Fruit fly (Drosophila melanogaster) whole organism, prepupa: ENCODE measurements around the gene CG6345.

Source experiments
- Blimp-1 ChIP-seq: fragments of 200-800 bp; sonication (Bioruptor generic); optimal IDR thresholded peaks from 3 replicates; lab custom pipeline; 2017; ENCODE audit warnings: missing biosample characterization, missing genetic modification characterization, mild to moderate bottlenecking, moderate library complexity, missing genetic modification reagents
- CG11902 ChIP-seq: fragments of 200-800 bp; sonication (Bioruptor generic); optimal IDR thresholded peaks from 3 replicates; lab custom pipeline; 2016; ENCODE audit warnings: missing biosample characterization, missing genetic modification characterization
- CG15336 ChIP-seq: fragments of 200-800 bp; sonication (Bioruptor generic); IDR thresholded peaks from 2 replicates; pipeline ENCODE4 v1.3.6; 2022; ENCODE audit warnings: missing biosample characterization, missing genetic modification characterization
- CG16779 ChIP-seq: fragments of 200-800 bp; sonication (Bioruptor generic); optimal IDR thresholded peaks from 3 replicates; lab custom pipeline; 2017; ENCODE audit warnings: missing biosample characterization, mild to moderate bottlenecking, missing genetic modification characterization
- CG3032 ChIP-seq: fragments of 200-800 bp; optimal IDR thresholded peaks from 2 replicates; lab custom pipeline; 2019; ENCODE audit warnings: missing biosample characterization, mild to moderate bottlenecking, missing genetic modification characterization, moderate library complexity
- CG31627 ChIP-seq: fragments of 200-800 bp; sonication (Bioruptor generic); optimal IDR thresholded peaks from 3 replicates; lab custom pipeline; 2016; ENCODE audit warnings: missing biosample characterization, missing genetic modification characterization
- CG32006 ChIP-seq: fragments of 200-800 bp; sonication (Bioruptor generic); optimal IDR thresholded peaks from 3 replicates; lab custom pipeline; 2017; ENCODE audit warnings: missing biosample characterization, mild to moderate bottlenecking, missing genetic modification characterization
- CG34406 ChIP-seq: fragments of 200-800 bp; sonication (Bioruptor generic); optimal IDR thresholded peaks from 3 replicates; lab custom pipeline; 2016; ENCODE audit warnings: missing biosample characterization, missing genetic modification characterization
- CG4318 ChIP-seq: fragments of 200-800 bp; sonication (Bioruptor generic); optimal IDR thresholded peaks from 3 replicates; lab custom pipeline; 2017; ENCODE audit warnings: missing biosample characterization, mild to moderate bottlenecking, missing genetic modification characterization
- CG6163 ChIP-seq: fragments of 200-800 bp; sonication (Bioruptor generic); IDR thresholded peaks from 3 replicates; pipeline ENCODE4 v1.3.6; 2022; ENCODE audit warnings: missing biosample characterization, missing genetic modification characterization
- CG6276 ChIP-seq: fragments of 200-800 bp; sonication (Bioruptor generic); optimal IDR thresholded peaks from 2 replicates; lab custom pipeline; 2017; ENCODE audit warnings: missing biosample characterization, mild to moderate bottlenecking, missing genetic modification characterization
- CG6808 ChIP-seq: fragments of 200-800 bp; sonication (Bioruptor generic); optimal IDR thresholded peaks from 3 replicates; lab custom pipeline; 2017; ENCODE audit warnings: missing biosample characterization, missing genetic modification characterization, mild to moderate bottlenecking, moderate library complexity, missing genetic modification reagents
- CG8319 ChIP-seq: fragments of 200-800 bp; sonication (Bioruptor generic); optimal IDR thresholded peaks from 3 replicates; lab custom pipeline; 2016; ENCODE audit warnings: missing biosample characterization, missing genetic modification characterization
- CG8632 ChIP-seq: fragments of 200-800 bp; sonication (Bioruptor generic); optimal IDR thresholded peaks from 3 replicates; lab custom pipeline; 2016; ENCODE audit warnings: missing biosample characterization, missing genetic modification characterization
- Eip78C ChIP-seq: fragments of 200-800 bp; sonication (Bioruptor generic); peaks from one replicate; lab custom pipeline; 2016; ENCODE audit warnings: missing biosample characterization, missing genetic modification characterization
- Eip93F ChIP-seq: fragments of 200-800 bp; sonication (Bioruptor generic); optimal IDR thresholded peaks from 2 replicates; lab custom pipeline; 2016; ENCODE audit warnings: missing biosample characterization, mild to moderate bottlenecking, missing genetic modification characterization
- Ets21C ChIP-seq: fragments of 200-800 bp; sonication (Bioruptor generic); optimal IDR thresholded peaks from 3 replicates; lab custom pipeline; 2016; ENCODE audit warnings: missing biosample characterization, missing genetic modification characterization
- Ets96B ChIP-seq: fragments of 200-800 bp; optimal IDR thresholded peaks from 2 replicates; lab custom pipeline; 2019; ENCODE audit warnings: missing biosample characterization, mild to moderate bottlenecking, missing genetic modification characterization, moderate library complexity
- Gug ChIP-seq: fragments of 200-800 bp; sonication (Bioruptor generic); IDR thresholded peaks from 2 replicates; pipeline ENCODE4 v1.3.6; 2022; ENCODE audit warnings: missing biosample characterization, missing genetic modification characterization
- Met ChIP-seq: fragments of 200-800 bp; sonication (Bioruptor generic); optimal IDR thresholded peaks from 3 replicates; lab custom pipeline; 2016; ENCODE audit warnings: missing biosample characterization, missing genetic modification characterization
- OdsH ChIP-seq: fragments of 200-800 bp; sonication (Bioruptor generic); optimal IDR thresholded peaks from 3 replicates; lab custom pipeline; 2016; ENCODE audit warnings: missing biosample characterization, missing genetic modification characterization
- Smox ChIP-seq: fragments of 200-800 bp; sonication (Bioruptor generic); optimal IDR thresholded peaks from 3 replicates; lab custom pipeline; 2016; ENCODE audit warnings: missing biosample characterization, missing genetic modification characterization
- Sox14 ChIP-seq: fragments of 200-800 bp; sonication (Bioruptor generic); optimal IDR thresholded peaks from 3 replicates; lab custom pipeline; 2016; ENCODE audit warnings: missing biosample characterization, missing genetic modification characterization
- achi ChIP-seq: fragments of 200-800 bp; sonication (Bioruptor generic); optimal IDR thresholded peaks from 3 replicates; lab custom pipeline; 2016; ENCODE audit warnings: missing biosample characterization, missing genetic modification characterization
- acj6 ChIP-seq: fragments of 200-800 bp; sonication (Bioruptor generic); optimal IDR thresholded peaks from 3 replicates; lab custom pipeline; 2016; ENCODE audit warnings: missing biosample characterization, missing genetic modification characterization
- cyc ChIP-seq: fragments of 200-800 bp; sonication (Bioruptor generic); optimal IDR thresholded peaks from 3 replicates; lab custom pipeline; 2016; ENCODE audit warnings: missing biosample characterization, missing genetic modification characterization
- dac ChIP-seq: fragments of 200-800 bp; sonication (Bioruptor generic); optimal IDR thresholded peaks from 2 replicates; lab custom pipeline; 2017; ENCODE audit warnings: missing biosample characterization, mild to moderate bottlenecking, missing genetic modification characterization
- dsx ChIP-seq: fragments of 200-800 bp; optimal IDR thresholded peaks from 3 replicates; lab custom pipeline; 2019; ENCODE audit warnings: missing biosample characterization, mild to moderate bottlenecking, missing genetic modification characterization, moderate library complexity; ENCODE audit not compliant: poor library complexity, severe bottlenecking
- eg ChIP-seq: fragments of 200-800 bp; sonication (Bioruptor generic); IDR thresholded peaks from 3 replicates; pipeline ENCODE4 v1.3.6; 2022; ENCODE audit warnings: missing biosample characterization, missing genetic modification characterization
- pdm3 ChIP-seq: fragments of 200-800 bp; sonication (Bioruptor generic); optimal IDR thresholded peaks from 3 replicates; lab custom pipeline; 2016; ENCODE audit warnings: missing biosample characterization, missing genetic modification characterization
- salr ChIP-seq, 2 experiments: fragments of 200-800 bp; sonication (Bioruptor generic); optimal IDR thresholded peaks; 3 replicates each; lab custom pipeline; 2016 to 2018; ENCODE audit warnings: missing biosample characterization in 2 of 2, missing genetic modification characterization in 2 of 2, mild to moderate bottlenecking in 1 of 2
- ss ChIP-seq, 2 experiments: fragments of 200-800 bp; sonication (Bioruptor generic); optimal IDR thresholded peaks; 2 replicates in 1 of 2; 3 replicates in 1 of 2; lab custom pipeline; 2017 to 2018; ENCODE audit warnings: mild to moderate bottlenecking in 2 of 2, missing biosample characterization in 2 of 2, missing genetic modification characterization in 2 of 2, moderate library complexity in 1 of 2
- svp ChIP-seq: fragments of 200-800 bp; sonication (Bioruptor generic); peaks from one replicate; lab custom pipeline; 2016; ENCODE audit warnings: missing biosample characterization, missing genetic modification characterization
- topi ChIP-seq: fragments of 200-800 bp; sonication (Bioruptor generic); optimal IDR thresholded peaks from 3 replicates; lab custom pipeline; 2016; ENCODE audit warnings: missing biosample characterization, missing genetic modification characterization
- vri ChIP-seq: fragments of 200-800 bp; sonication (Bioruptor generic); optimal IDR thresholded peaks from 3 replicates; lab custom pipeline; 2016; ENCODE audit warnings: missing biosample characterization, mild to moderate bottlenecking, missing genetic modification characterization

CG6345 gene

DNA sequence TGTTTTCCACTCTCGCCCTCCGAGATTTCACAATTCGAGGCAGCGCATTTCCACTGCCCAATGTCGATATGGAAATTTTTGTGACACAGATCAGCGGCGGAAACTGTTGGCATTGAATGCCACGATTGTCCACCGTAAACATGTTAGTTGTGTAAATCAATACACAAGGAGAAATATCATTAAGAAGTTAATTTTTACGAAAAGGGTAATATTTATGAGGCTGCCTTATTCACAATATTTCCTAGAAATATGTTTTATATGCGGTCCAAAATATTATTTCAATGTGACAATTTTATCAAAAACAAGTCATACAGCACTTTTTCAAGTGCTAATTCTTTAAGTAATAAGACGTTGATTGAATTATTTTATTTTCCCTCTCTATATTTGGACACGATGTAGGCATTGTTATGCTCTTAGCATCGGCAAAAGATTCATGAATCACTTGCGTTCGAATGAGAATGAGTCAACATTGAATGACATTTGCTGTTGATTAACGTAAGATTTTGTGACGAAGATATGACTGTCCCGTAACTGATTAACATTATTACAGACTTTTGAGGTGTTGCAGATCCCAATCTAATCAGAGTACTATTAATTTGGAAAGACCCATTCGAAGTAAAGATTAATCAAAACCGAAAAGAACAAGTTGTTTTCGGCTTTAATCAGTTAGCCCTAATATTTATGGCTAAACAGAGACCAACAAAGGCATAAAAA, 22.0 kb downstream of the CG6345 start (continued):
- TF ChIP-seq ss (GFP tag; optimal IDR thresholded peaks at IDR 0.05; lab: Kevin White, UChicago) = no peak
- peak; percentile 40 for TF ChIP-seq Eip78C
- TF ChIP-seq CG4318 (GFP tag; lab: Kevin White, UChicago) = no peak
- peak; percentile 63; the same call in 2 of the 3 replicates for TF ChIP-seq eg (GFP tag; lab: Robert Waterston, UW)
- no peak for TF ChIP-seq dac (GFP tag; lab: Kevin White, UChicago)
- 0 out of 2 replicates have a peak, but pooled peaks have one; percentile 30 for TF ChIP-seq Gug
- no peak for TF ChIP-seq topi (GFP tag; lab: Kevin White, UChicago)
- TF ChIP-seq CG8632 (GFP tag; lab: Kevin White, UChicago) = peak; percentile 33
- TF ChIP-seq CG3032 = peak; percentile 24

DNA sequence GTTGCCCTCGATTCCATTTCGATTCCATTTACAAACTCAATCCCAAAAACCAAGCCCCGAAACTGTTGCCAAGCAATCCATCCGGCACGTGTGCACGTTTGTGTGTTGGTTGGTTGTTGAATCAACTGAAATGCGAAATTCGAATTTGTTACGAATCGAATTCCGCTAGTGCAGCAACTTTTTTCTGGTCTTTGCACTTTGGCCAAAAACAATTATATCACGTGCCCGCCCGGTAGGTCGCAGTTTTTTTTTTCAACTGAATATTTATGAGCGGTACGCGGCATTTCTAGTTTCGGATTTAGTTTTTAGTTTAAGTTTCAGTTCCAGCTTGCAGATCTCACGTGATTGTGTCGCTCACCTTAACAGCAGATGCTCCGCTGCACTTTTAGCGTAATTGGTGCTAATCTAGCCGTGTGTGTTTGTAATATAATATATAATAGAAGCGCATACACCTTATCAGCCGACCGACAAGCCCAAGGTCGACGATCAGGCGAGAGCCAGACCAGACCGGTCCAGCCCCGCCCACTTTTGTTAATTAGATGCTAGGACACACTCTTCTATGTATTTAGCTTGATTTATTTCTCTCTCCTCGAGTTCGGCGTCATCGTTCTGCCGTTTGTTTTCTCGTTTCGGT, 22.7 kb downstream of the CG6345 start:
- TF ChIP-seq Ets96B (no peak), svp (GFP tag; lab: Kevin White, UChicago) (peak; percentile 55)
- TF ChIP-seq, all 60 proteins: peak for 1

DNA sequence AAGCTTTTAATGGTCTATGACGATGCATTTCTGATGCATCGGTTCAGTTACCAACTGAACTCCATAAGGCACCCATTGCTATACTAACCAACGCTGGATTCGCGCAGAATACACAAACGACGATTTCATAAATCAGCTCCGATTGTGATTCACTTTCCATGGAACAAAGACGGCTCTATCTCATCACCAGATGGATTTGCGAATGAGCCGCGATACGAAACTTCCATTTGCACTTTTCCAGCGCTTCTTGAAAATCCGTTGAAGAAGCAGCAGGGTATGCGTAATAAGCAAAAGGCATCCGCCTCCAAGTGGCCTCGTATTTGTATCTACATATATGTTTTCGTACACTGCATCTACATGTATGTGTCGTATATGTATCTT, 23.3 kb downstream of the CG6345 start:
- no peak for TF ChIP-seq CG6163 (GFP tag; lab: Robert Waterston, UW)
- TF ChIP-seq Smox = no peak
- TF ChIP-seq cyc (GFP tag; lab: Kevin White, UChicago) = no peak
- no peak for TF ChIP-seq svp (GFP tag; lab: Kevin White, UChicago)
- peak; percentile 2 for TF ChIP-seq vri
- no peak for TF ChIP-seq Blimp-1
- TF ChIP-seq CG11902 = no peak
- TF ChIP-seq ss (GFP tag; optimal IDR thresholded peaks at IDR 0.05; lab: Kevin White, UChicago) = no peak
- no peak for TF ChIP-seq Gug
- no peak for TF ChIP-seq CG6276 (GFP tag; lab: Kevin White, UChicago)
- TF ChIP-seq topi (GFP tag; lab: Kevin White, UChicago) = no peak
- peak; percentile 61 for TF ChIP-seq Sox14 (GFP tag; lab: Kevin White, UChicago)
- peak; percentile 65 for TF ChIP-seq Eip78C
- no peak for TF ChIP-seq OdsH
- TF ChIP-seq CG34406 (GFP tag; lab: Kevin White, UChicago) = no peak
- TF ChIP-seq CG16779 = no peak
- TF ChIP-seq acj6 = no peak
- no peak for TF ChIP-seq Met (GFP tag; lab: Kevin White, UChicago)
- peak; percentile 10 for TF ChIP-seq dsx (GFP tag; lab: Kevin White, UChicago)
- no peak for TF ChIP-seq Ets96B
- no peak for TF ChIP-seq salr (GFP tag; optimal IDR thresholded peaks at IDR 0.05; lab: Kevin White, UChicago)
- TF ChIP-seq CG31627 (GFP tag; lab: Kevin White, UChicago) = no peak
- TF ChIP-seq achi (GFP tag; lab: Kevin White, UChicago) = no peak
- TF ChIP-seq CG32006 = no peak
- TF ChIP-seq CG4318 (GFP tag; lab: Kevin White, UChicago) = no peak
- no peak for TF ChIP-seq pdm3 (GFP tag; lab: Kevin White, UChicago)
- TF ChIP-seq CG15336 (GFP tag; lab: Robert Waterston, UW) = no peak
- TF ChIP-seq Eip93F (GFP tag; lab: Kevin White, UChicago) = no peak
- TF ChIP-seq CG6808 = no peak
- no peak for TF ChIP-seq Ets21C (GFP tag; lab: Kevin White, UChicago)
- no peak for TF ChIP-seq CG8632 (GFP tag; lab: Kevin White, UChicago)
- no peak for TF ChIP-seq CG8319 (GFP tag; lab: Kevin White, UChicago)
